ENCODE assay signal across 6 worm cellular contexts in the genomic region with DNA sequence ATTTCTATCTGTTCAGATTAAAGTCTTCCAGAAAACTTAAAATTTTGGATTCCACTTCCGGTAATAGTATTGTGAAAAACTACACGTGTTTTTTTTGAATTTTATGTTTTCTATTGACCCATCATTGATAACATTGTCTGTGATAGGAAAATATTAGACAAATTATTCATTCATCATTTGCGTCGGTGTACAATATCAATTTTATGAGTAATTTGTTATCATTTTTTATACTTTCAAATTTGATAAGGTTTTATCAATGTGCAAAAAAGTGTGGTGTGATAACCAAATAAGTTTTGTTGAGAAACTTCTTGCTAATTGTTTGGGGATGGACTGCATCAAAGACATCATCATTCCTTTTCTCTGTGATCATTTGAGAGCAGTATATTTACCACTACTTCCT.
TF ChIP-seq lines count a peak whose summit lies in the region.

No protein-coding gene starts in this region.

TF ChIP-seq in whole organism, L1 larva, 84 proteins besides CTCF, POLR2A, EP300 and RAD21:
- peak; percentile 76 for TF ChIP-seq pqm-1 (tag; optimal IDR thresholded peaks at IDR 0.05; lab: Kevin White, UChicago)
- TF ChIP-seq tlp-1 (tag; optimal IDR thresholded peaks at IDR 0.05; lab: Kevin White, UChicago): peak; percentile 52
- no peak for TF ChIP-seq irx-1 (tag; optimal IDR thresholded peaks at IDR 0.05; lab: Kevin White, UChicago)
- TF ChIP-seq elt-2 (tag; optimal IDR thresholded peaks at IDR 0.05; lab: Kevin White, UChicago): peak; percentile 88
- TF ChIP-seq jun-1 (tag; optimal IDR thresholded peaks at IDR 0.05; lab: Kevin White, UChicago): peak; percentile 52

TF ChIP-seq in whole organism, L2 larva, 48 proteins besides CTCF, POLR2A, EP300 and RAD21:
- TF ChIP-seq crh-2 (tag; optimal IDR thresholded peaks at IDR 0.05; lab: Kevin White, UChicago): no peak
- peak; percentile 98 for TF ChIP-seq fos-1 (tag; optimal IDR thresholded peaks at IDR 0.05; lab: Kevin White, UChicago)

TF ChIP-seq in whole organism, L3 larva, 47 proteins besides CTCF, POLR2A, EP300 and RAD21:
- peak; percentile 85 for TF ChIP-seq elt-2 (tag; optimal IDR thresholded peaks at IDR 0.05; lab: Kevin White, UChicago)
- no peak for TF ChIP-seq jun-1 (tag; optimal IDR thresholded peaks at IDR 0.05; lab: Kevin White, UChicago)
- TF ChIP-seq pha-4 (tag; optimal IDR thresholded peaks at IDR 0.05; lab: Kevin White, UChicago): peak; percentile 71
- TF ChIP-seq pqm-1 (tag; optimal IDR thresholded peaks at IDR 0.05; lab: Kevin White, UChicago): peak; percentile 73
- TF ChIP-seq fos-1 (tag; optimal IDR thresholded peaks at IDR 0.05; lab: Kevin White, UChicago): peak; percentile 22

TF ChIP-seq in whole organism, L4 larva, 104 proteins besides CTCF, POLR2A, EP300 and RAD21:
- TF ChIP-seq dmd-8 (GFP tag; IDR thresholded peaks at IDR 0.05; lab: Robert Waterston, UW) (no peak), ztf-7 (tag; optimal IDR thresholded peaks at IDR 0.05; lab: Kevin White, UChicago) (no peak), nhr-28 (tag; optimal IDR thresholded peaks at IDR 0.05; lab: Kevin White, UChicago) (peak; percentile 71), pqm-1 (tag; optimal IDR thresholded peaks at IDR 0.05; lab: Kevin White, UChicago) (peak; percentile 76), ztf-11 (tag; optimal IDR thresholded peaks at IDR 0.05; lab: Kevin White, UChicago) (no peak), hlh-11 (tag; optimal IDR thresholded peaks at IDR 0.05; lab: Kevin White, UChicago) (peak; percentile 10), Y48G9A.11 (GFP tag; IDR thresholded peaks at IDR 0.05; lab: Robert Waterston, UW) (no peak), hif-1 (tag; optimal IDR thresholded peaks at IDR 0.05; lab: Kevin White, UChicago) (no peak), nhr-102 (tag; optimal IDR thresholded peaks at IDR 0.05; lab: Kevin White, UChicago) (no peak), daf-16 (GFP tag; optimal IDR thresholded peaks at IDR 0.05; lab: Kevin White, UChicago) (no peak), daf-16 (tag; optimal IDR thresholded peaks at IDR 0.05; lab: Kevin White, UChicago) (peak; percentile 17), unc-130 (GFP tag; optimal IDR thresholded peaks at IDR 0.05; lab: Kevin White, UChicago) (no peak), nhr-6 (tag; optimal IDR thresholded peaks at IDR 0.05; lab: Kevin White, UChicago) (peak; percentile 53), lin-15B (tag; optimal IDR thresholded peaks at IDR 0.05; lab: Kevin White, UChicago) (no peak), saeg-2 (GFP tag; IDR thresholded peaks at IDR 0.05; lab: Robert Waterston, UW) (no peak), php-3 (GFP tag; IDR thresholded peaks at IDR 0.05; lab: Robert Waterston, UW) (peak; percentile 40; the same call in 1 of the 2 replicates), dve-1 (tag; optimal IDR thresholded peaks at IDR 0.05; lab: Kevin White, UChicago; ENCODE audit: insufficient read depth) (peak; percentile 12), snpc-4 (tag; optimal IDR thresholded peaks at IDR 0.05; lab: Kevin White, UChicago) (no peak), aly-2 (tag; optimal IDR thresholded peaks at IDR 0.05; lab: Kevin White, UChicago) (no peak), nhr-77 (tag; optimal IDR thresholded peaks at IDR 0.05; lab: Kevin White, UChicago) (peak; percentile 65), ceh-82 (tag; optimal IDR thresholded peaks at IDR 0.05; lab: Kevin White, UChicago) (no peak)

TF ChIP-seq in whole organism, late embryonic, 69 proteins besides CTCF, POLR2A, EP300 and RAD21:
- TF ChIP-seq C38D4.7 (GFP tag; optimal IDR thresholded peaks at IDR 0.05; lab: Kevin White, UChicago): no peak
- TF ChIP-seq elt-2 (tag; optimal IDR thresholded peaks at IDR 0.05; lab: Kevin White, UChicago): peak; percentile 96
TF ChIP-seq in whole organism, late embryonic: peak in this region for 1.

TF ChIP-seq in whole organism, young adult, 124 proteins besides CTCF, POLR2A, EP300 and RAD21:
- TF ChIP-seq Y53G8AR.9 (GFP tag; conservative IDR thresholded peaks at IDR 0.05; lab: Robert Waterston, UW) (no peak), nhr-80 (tag; optimal IDR thresholded peaks at IDR 0.05; lab: Kevin White, UChicago) (peak; percentile 33)
